Fruit fly (Drosophila melanogaster) whole organism, embryonic: ENCODE results near the gene CG43318.

ENCODE experiments used
- Awh ChIP-seq: fragments of 200-800 bp; sonication (Bioruptor generic); IDR thresholded peaks from 2 replicates; pipeline ENCODE4, ENCODE4 v1.3.6; 2022; ENCODE audit warnings: missing biosample characterization, missing genetic modification characterization
- CG10462 ChIP-seq: fragments of 200-800 bp; sonication (Bioruptor generic); optimal IDR thresholded peaks from 2 replicates; lab custom pipeline; 2016; ENCODE audit warnings: missing biosample characterization, missing genetic modification characterization
- CG13287 ChIP-seq: fragments of 200-800 bp; sonication (Bioruptor generic); IDR thresholded peaks from 2 replicates; pipeline ENCODE4 v1.3.6; 2022; ENCODE audit warnings: missing biosample characterization, missing genetic modification characterization; ENCODE audit not compliant: partially characterized antibody
- CG15696 ChIP-seq: fragments of 200-800 bp; sonication (Bioruptor generic); optimal IDR thresholded peaks from 2 replicates; lab custom pipeline; 2019; ENCODE audit warnings: missing biosample characterization, mild to moderate bottlenecking, missing genetic modification characterization, moderate library complexity
- CG18476 ChIP-seq: fragments of 200-800 bp; sonication (Bioruptor generic); optimal IDR thresholded peaks from 2 replicates; lab custom pipeline; 2016; ENCODE audit warnings: missing biosample characterization, mild to moderate bottlenecking, missing genetic modification characterization
- CG2116 ChIP-seq: fragments of 200-800 bp; sonication (Bioruptor generic); optimal IDR thresholded peaks from 3 replicates; lab custom pipeline; 2018; ENCODE audit warnings: missing biosample characterization, mild to moderate bottlenecking, missing genetic modification characterization
- CG2120 ChIP-seq: fragments of 200-800 bp; sonication (Bioruptor generic); optimal IDR thresholded peaks from 3 replicates; lab custom pipeline; 2016; ENCODE audit warnings: missing biosample characterization, missing genetic modification characterization
- CG2712 ChIP-seq: fragments of 200-800 bp; optimal IDR thresholded peaks from 3 replicates; lab custom pipeline; 2019; ENCODE audit warnings: missing biosample characterization, mild to moderate bottlenecking, missing genetic modification characterization, moderate library complexity
- CG30403 ChIP-seq: fragments of 200-800 bp; sonication (Bioruptor generic); optimal IDR thresholded peaks from 3 replicates; lab custom pipeline; 2016; ENCODE audit warnings: missing biosample characterization, missing genetic modification characterization
- CG31441 ChIP-seq: fragments of 200-800 bp; sonication (Bioruptor generic); IDR thresholded peaks from 2 replicates; pipeline ENCODE4 v1.3.6; 2022; ENCODE audit warnings: missing biosample characterization, missing genetic modification characterization
- CG34422 ChIP-seq: fragments of 200-800 bp; sonication (Bioruptor generic); IDR thresholded peaks from 3 replicates; pipeline ENCODE4 v1.3.6; 2022; ENCODE audit warnings: missing biosample characterization, missing genetic modification characterization
- CG3995 ChIP-seq: fragments of 200-800 bp; sonication (Bioruptor generic); optimal IDR thresholded peaks from 3 replicates; lab custom pipeline; 2016; ENCODE audit warnings: missing biosample characterization, missing genetic modification characterization
- CG6791 ChIP-seq: fragments of 200-800 bp; sonication (Bioruptor generic); IDR thresholded peaks from 3 replicates; pipeline ENCODE4 v1.3.6; 2022; ENCODE audit warnings: missing biosample characterization, missing genetic modification characterization; ENCODE audit not compliant: partially characterized antibody
- CG6854 ChIP-seq: fragments of 200-800 bp; sonication (Bioruptor generic); optimal IDR thresholded peaks from 3 replicates; lab custom pipeline; 2017; ENCODE audit warnings: missing biosample characterization, mild to moderate bottlenecking, missing genetic modification characterization
- CG9797 ChIP-seq: fragments of 200-800 bp; sonication (Bioruptor generic); optimal IDR thresholded peaks from 3 replicates; lab custom pipeline; 2018; ENCODE audit warnings: missing biosample characterization, mild to moderate bottlenecking, missing genetic modification characterization
- Dad ChIP-seq: fragments of 200-800 bp; sonication (Bioruptor generic); optimal IDR thresholded peaks from 3 replicates; lab custom pipeline; 2016; ENCODE audit warnings: missing biosample characterization, missing genetic modification characterization
- Dp ChIP-seq: fragments of 200-800 bp; sonication (Bioruptor generic); optimal IDR thresholded peaks from 2 replicates; lab custom pipeline; 2018; ENCODE audit warnings: missing biosample characterization, mild to moderate bottlenecking, missing genetic modification characterization, moderate library complexity
- Dref ChIP-seq: fragments of 200-800 bp; sonication (Bioruptor generic); IDR thresholded peaks from 2 replicates; pipeline ENCODE4 v1.3.6; 2022; ENCODE audit warnings: missing biosample characterization, missing genetic modification characterization
- Drgx ChIP-seq: fragments of 200-800 bp; sonication (Bioruptor generic); IDR thresholded peaks from 2 replicates; pipeline ENCODE4 v1.3.6; 2022; ENCODE audit warnings: missing biosample characterization, missing genetic modification characterization
- Gug ChIP-seq: fragments of 200-800 bp; sonication (Bioruptor generic); IDR thresholded peaks from 4 replicates; pipeline ENCODE4 v1.3.6; 2022; ENCODE audit warnings: missing biosample characterization, missing genetic modification characterization
- MBD-R2 ChIP-seq: fragments of 200-800 bp; sonication (Bioruptor generic); IDR thresholded peaks from 2 replicates; pipeline ENCODE4 v1.3.6; 2022; ENCODE audit warnings: missing biosample characterization, missing genetic modification characterization
- Mad ChIP-seq: fragments of 200-800 bp; sonication (Bioruptor generic); optimal IDR thresholded peaks from 2 replicates; lab custom pipeline; 2016; ENCODE audit warnings: missing biosample characterization, missing genetic modification characterization
- Oaz ChIP-seq: fragments of 200-800 bp; sonication (Bioruptor generic); IDR thresholded peaks from 2 replicates; pipeline ENCODE4 v1.3.6; 2022; ENCODE audit warnings: missing biosample characterization, missing genetic modification characterization
- Stat92E ChIP-seq, 3 experiments: fragments of >200 bp in 2 of 3; fragments of 200-800 bp in 1 of 3; sonication (Bioruptor generic) in 1 of 3; optimal IDR thresholded peaks; 2 replicates each; lab custom pipeline; 2017 to 2019; ENCODE audit warnings: missing biosample characterization in 3 of 3, missing genetic modification characterization in 3 of 3, mild to moderate bottlenecking in 1 of 3, moderate library complexity in 1 of 3
- Tbp ChIP-seq: fragments of >200 bp; optimal IDR thresholded peaks from 2 replicates; lab custom pipeline; 2018; ENCODE audit warnings: missing biosample characterization, missing genetic modification characterization
- chinmo ChIP-seq: fragments of 200-800 bp; sonication (Bioruptor generic); IDR thresholded peaks from 4 replicates; pipeline ENCODE4 v1.3.6; 2022; ENCODE audit warnings: missing biosample characterization, missing genetic modification characterization; ENCODE audit not compliant: partially characterized antibody
- corto ChIP-seq: fragments of 200-800 bp; sonication (Bioruptor generic); optimal IDR thresholded peaks from 2 replicates; lab custom pipeline; 2016; ENCODE audit warnings: missing biosample characterization, mild to moderate bottlenecking, missing genetic modification characterization, moderate library complexity
- esg ChIP-seq: fragments of 200-800 bp; sonication (Bioruptor generic); conservative IDR thresholded peaks from 2 replicates; pipeline ENCODE4 v1.3.6; 2022; ENCODE audit warnings: missing biosample characterization, missing genetic modification characterization
- fd102C ChIP-seq: fragments of 200-800 bp; sonication (Bioruptor generic); optimal IDR thresholded peaks from 2 replicates; lab custom pipeline; 2018; ENCODE audit warnings: missing biosample characterization, mild to moderate bottlenecking, missing genetic modification characterization, moderate library complexity
- gsb ChIP-seq: fragments of 200-800 bp; sonication (Bioruptor generic); IDR thresholded peaks from 2 replicates; pipeline ENCODE4 v1.3.6; 2022; ENCODE audit warnings: missing biosample characterization, missing genetic modification characterization
- inv ChIP-seq: fragments of 200-800 bp; sonication (Bioruptor generic); IDR thresholded peaks from 2 replicates; pipeline ENCODE4 v1.3.6; 2022; ENCODE audit warnings: missing biosample characterization, missing genetic modification characterization; ENCODE audit not compliant: partially characterized antibody
- jing ChIP-seq: fragments of 200-800 bp; sonication (Bioruptor generic); optimal IDR thresholded peaks from 2 replicates; lab custom pipeline; 2018; ENCODE audit warnings: missing biosample characterization, mild to moderate bottlenecking, missing genetic modification characterization
- luna ChIP-seq: fragments of 200-800 bp; sonication (Bioruptor generic); optimal IDR thresholded peaks from 2 replicates; lab custom pipeline; 2016; ENCODE audit warnings: missing biosample characterization, missing genetic modification characterization
- nom ChIP-seq: fragments of 200-800 bp; sonication (Bioruptor generic); optimal IDR thresholded peaks from 2 replicates; lab custom pipeline; 2017; ENCODE audit warnings: missing biosample characterization, missing genetic modification characterization, mild to moderate bottlenecking, moderate library complexity, missing genetic modification reagents
- pho ChIP-seq: fragments of 200-800 bp; sonication (Bioruptor generic); optimal IDR thresholded peaks from 2 replicates; lab custom pipeline; 2016; ENCODE audit warnings: missing biosample characterization, missing genetic modification characterization
- pzg ChIP-seq: fragments of 200-800 bp; sonication (Bioruptor generic); optimal IDR thresholded peaks from 3 replicates; lab custom pipeline; 2018; ENCODE audit warnings: missing biosample characterization, mild to moderate bottlenecking, missing genetic modification characterization, moderate library complexity
- ranshi ChIP-seq: fragments of 200-800 bp; sonication (Bioruptor generic); IDR thresholded peaks from 2 replicates; pipeline ENCODE4 v1.3.6; 2022; ENCODE audit warnings: missing biosample characterization, missing genetic modification characterization
- schlank ChIP-seq: fragments of 200-800 bp; sonication (Bioruptor generic); optimal IDR thresholded peaks from 2 replicates; lab custom pipeline; 2018; ENCODE audit warnings: missing biosample characterization, mild to moderate bottlenecking, missing genetic modification characterization
- sens ChIP-seq: fragments of 200-800 bp; sonication (Bioruptor generic); peaks from one replicate; lab custom pipeline; 2016; ENCODE audit warnings: missing biosample characterization, missing genetic modification characterization
- sima ChIP-seq: fragments of 200-800 bp; sonication (Bioruptor generic); optimal IDR thresholded peaks from 2 replicates; lab custom pipeline; 2016; ENCODE audit warnings: missing biosample characterization, missing genetic modification characterization
- so ChIP-seq: fragments of 200-800 bp; sonication (Bioruptor generic); IDR thresholded peaks from 3 replicates; pipeline ENCODE4 v1.3.6; 2022; ENCODE audit warnings: missing biosample characterization, missing genetic modification characterization
- ssp ChIP-seq: fragments of 200-800 bp; sonication (Bioruptor generic); IDR thresholded peaks from 2 replicates; pipeline ENCODE4 v1.3.6; 2022; ENCODE audit warnings: missing biosample characterization, missing genetic modification characterization
- stwl ChIP-seq: fragments of 200-800 bp; sonication (Bioruptor generic); optimal IDR thresholded peaks from 3 replicates; lab custom pipeline; 2018; ENCODE audit warnings: missing biosample characterization, mild to moderate bottlenecking, missing genetic modification characterization, moderate library complexity
- unpg ChIP-seq: fragments of 200-800 bp; sonication (Bioruptor generic); optimal IDR thresholded peaks from 3 replicates; lab custom pipeline; 2018; ENCODE audit warnings: missing biosample characterization, mild to moderate bottlenecking, missing genetic modification characterization, moderate library complexity
- wek ChIP-seq: fragments of 200-800 bp; sonication (Bioruptor generic); optimal IDR thresholded peaks from 3 replicates; lab custom pipeline; 2018; ENCODE audit warnings: missing biosample characterization, mild to moderate bottlenecking, missing genetic modification characterization, moderate library complexity
- zfh2 ChIP-seq: fragments of 200-800 bp; sonication (Bioruptor generic); optimal IDR thresholded peaks from 2 replicates; lab custom pipeline; 2016; ENCODE audit warnings: missing biosample characterization, missing genetic modification characterization

CG43318 gene

dm6 chr3R:15836864-15837824 lies 3.9 kb upstream of the CG43318 start, which contains the start of the genes ND-23 and spn-E (continued):
- TF ChIP-seq schlank (tag; lab: Kevin White, UChicago) = no peak
- no peak for TF ChIP-seq esg (GFP tag; lab: Robert Waterston, UW)
- no peak for TF ChIP-seq pho
- no peak for TF ChIP-seq Gug (GFP tag; lab: Robert Waterston, UW)
- TF ChIP-seq Stat92E (GFP tag; optimal IDR thresholded peaks at IDR 0.05; lab: Kevin White, UChicago) = no peak
- TF ChIP-seq CG15696 (tag; lab: Kevin White, UChicago) = peak; percentile 67
- peak; percentile 68 for TF ChIP-seq Dref
- no peak for TF ChIP-seq jing (GFP tag; lab: Kevin White, UChicago)
- no peak for TF ChIP-seq CG6854 (GFP tag; lab: Kevin White, UChicago)
- no peak; the same call in 2 of the 3 replicates for TF ChIP-seq CG34422 (GFP tag; lab: Robert Waterston, UW)

dm6 chr3R:15834375-15835031 lies 1.3 kb upstream of the CG43318 start, which contains the start of the genes CG43317 and Arpc3A:
TSS of gene CG43317 (minus strand) at chr3R:15834425.
TSS of gene Arpc3A (plus strand) at chr3R:15834648.
- TF ChIP-seq corto (GFP tag; lab: Kevin White, UChicago) (no peak), CG3995 (peak; percentile 48), Dad (GFP tag; lab: Kevin White, UChicago) (no peak), Drgx (GFP tag; lab: Robert Waterston, UW) (no peak), ranshi (GFP tag; lab: Robert Waterston, UW) (no peak), sima (GFP tag; lab: Kevin White, UChicago) (no peak), CG31441 (GFP tag; lab: Robert Waterston, UW) (no peak), sens (GFP tag; lab: Kevin White, UChicago) (peak; percentile 38), fd102C (GFP tag; lab: Kevin White, UChicago) (no peak), CG13287 (GFP tag; lab: Robert Waterston, UW) (peak; percentile 42), Awh (GFP tag; lab: Robert Waterston, UW) (no peak), unpg (GFP tag; lab: Kevin White, UChicago) (no peak), CG30403 (GFP tag; lab: Kevin White, UChicago) (no peak), CG2116 (GFP tag; lab: Kevin White, UChicago) (peak; percentile 77), MBD-R2 (peak; percentile 51), CG6791 (GFP tag; lab: Robert Waterston, UW) (peak; percentile 14; the same call in 1 of the 3 replicates), CG10462 (no peak), nom (GFP tag; lab: Kevin White, UChicago) (no peak), zfh2 (GFP tag; lab: Kevin White, UChicago) (no peak), pzg (peak; percentile 25), wek (no peak), Mad (GFP tag; lab: Kevin White, UChicago) (no peak), gsb (no peak), chinmo (GFP tag; lab: Robert Waterston, UW) (0 out of 4 replicates have a peak, but pooled peaks have one; percentile 34), CG9797 (GFP tag; lab: Kevin White, UChicago) (peak; percentile 37), CG2712 (tag; lab: Kevin White, UChicago) (peak; percentile 6), stwl (tag; lab: Kevin White, UChicago) (peak; percentile 69), ssp (GFP tag; lab: Robert Waterston, UW) (no peak), Tbp (GFP tag; lab: Kevin White, UChicago) (no peak), luna (GFP tag; lab: Kevin White, UChicago) (no peak), Oaz (GFP tag; lab: Robert Waterston, UW) (no peak), Dref (peak; percentile 63), CG18476 (GFP tag; lab: Kevin White, UChicago) (no peak), so (GFP tag; lab: Robert Waterston, UW) (no peak), Dp (peak; percentile 65), CG2120 (peak; percentile 4), inv (GFP tag; lab: Robert Waterston, UW) (no peak)
